Worm (Caenorhabditis elegans) whole organism, L4 larva: ENCODE results near the gene fipr-2.

Experiments
- D1046.2 ChIP-seq: fragments of 200-800 bp; sonication (Bioruptor generic); IDR thresholded peaks from 2 replicates; pipeline ENCODE4 v1.3.6; 2022; ENCODE audit warnings: missing genetic modification characterization, missing compliant biosample characterization
- F10B5.3 ChIP-seq: sonication (generic microtip); optimal IDR thresholded peaks from 2 replicates; lab custom pipeline; 2016; ENCODE audit warnings: mild to moderate bottlenecking, missing genetic modification characterization, missing compliant biosample characterization
- F44E2.7 ChIP-seq: fragments of 200-800 bp; sonication (Bioruptor generic); IDR thresholded peaks from 2 replicates; pipeline ENCODE4 v2.1.2; 2022; ENCODE audit warnings: missing genetic modification characterization, missing compliant biosample characterization
- T20F7.1 ChIP-seq: fragments of 200-800 bp; sonication (Bioruptor generic); optimal IDR thresholded peaks from 2 replicates; lab custom pipeline; 2018; ENCODE audit warnings: mild to moderate bottlenecking, missing genetic modification characterization, missing compliant biosample characterization
- Y105C5A.15 ChIP-seq: fragments of 200-800 bp; sonication (Bioruptor generic); IDR thresholded peaks from 2 replicates; pipeline ENCODE4 v1.3.6; 2022; ENCODE audit warnings: missing genetic modification characterization, missing compliant biosample characterization
- ZK546.5 ChIP-seq, 2 experiments: sonication (generic microtip); optimal IDR thresholded peaks; 2 replicates each; lab custom pipeline; 2017; ENCODE audit warnings: missing biosample characterization in 2 of 2, missing genetic modification characterization in 2 of 2
- aha-1 ChIP-seq: fragments of 150-350 bp; peaks from one replicate; lab custom pipeline; 2014; ENCODE audit warnings: missing biosample characterization, missing genetic modification characterization
- aly-2 ChIP-seq: sonication (generic microtip); optimal IDR thresholded peaks from 2 replicates; lab custom pipeline; 2018; ENCODE audit warnings: missing biosample characterization, missing genetic modification characterization
- attf-4 ChIP-seq: sonication (generic microtip); optimal IDR thresholded peaks from 3 replicates; lab custom pipeline; 2017; ENCODE audit warnings: missing biosample characterization, missing genetic modification characterization
- ceh-28 ChIP-seq: fragments of 150-350 bp; optimal IDR thresholded peaks from 2 replicates; lab custom pipeline; 2014; ENCODE audit warnings: missing biosample characterization, missing genetic modification reagents, missing genetic modification characterization
- ceh-32 ChIP-seq: sonication (generic microtip); optimal IDR thresholded peaks from 2 replicates; lab custom pipeline; 2016; ENCODE audit warnings: mild to moderate bottlenecking, missing genetic modification characterization, missing compliant biosample characterization; ENCODE audit not compliant: poor library complexity
- ceh-44 ChIP-seq: fragments of 200-800 bp; sonication (Bioruptor generic); IDR thresholded peaks from 2 replicates; pipeline ENCODE4 v1.3.6; 2022; ENCODE audit warnings: missing genetic modification reagents, missing genetic modification characterization, missing compliant biosample characterization
- ctbp-1 ChIP-seq: fragments of 200-800 bp; sonication (Bioruptor generic); IDR thresholded peaks from 2 replicates; pipeline ENCODE4 v1.3.6; 2022; ENCODE audit warnings: missing genetic modification reagents, missing genetic modification characterization, missing compliant biosample characterization
- daf-12 ChIP-seq: fragments of 150-350 bp; optimal IDR thresholded peaks from 2 replicates; lab custom pipeline; 2014; ENCODE audit warnings: missing biosample characterization, missing genetic modification reagents, missing genetic modification characterization
- daf-16 ChIP-seq, 3 experiments: sonication (generic microtip); optimal IDR thresholded peaks; 2 replicates each; lab custom pipeline; 2016 to 2017; ENCODE audit warnings: missing genetic modification characterization in 3 of 3, missing genetic modification reagents in 3 of 3, mild to moderate bottlenecking in 2 of 3, missing compliant biosample characterization in 2 of 3, missing biosample characterization in 1 of 3, moderate library complexity in 1 of 3
- daf-19 ChIP-seq: fragments of 200-800 bp; sonication (Bioruptor generic); conservative IDR thresholded peaks from 2 replicates; pipeline ENCODE4 v1.3.6; 2022; ENCODE audit warnings: missing genetic modification characterization, missing compliant biosample characterization
- dmd-8 ChIP-seq: fragments of 200-800 bp; sonication (Bioruptor generic); IDR thresholded peaks from 2 replicates; pipeline ENCODE4 v1.3.6; 2022; ENCODE audit warnings: missing genetic modification characterization, missing compliant biosample characterization
- egl-27 ChIP-seq: sonication (generic microtip); optimal IDR thresholded peaks from 3 replicates; lab custom pipeline; 2017; ENCODE audit warnings: missing biosample characterization, missing genetic modification reagents, missing genetic modification characterization
- egl-43 ChIP-seq: fragments of 200-800 bp; sonication (Bioruptor generic); IDR thresholded peaks from 2 replicates; pipeline ENCODE4 v1.3.6; 2022; ENCODE audit warnings: missing genetic modification reagents, missing genetic modification characterization, missing compliant biosample characterization
- fkh-10 ChIP-seq: fragments of 150-350 bp; optimal IDR thresholded peaks from 2 replicates; lab custom pipeline; 2014; ENCODE audit warnings: missing biosample characterization, missing genetic modification reagents, missing genetic modification characterization
- fos-1 ChIP-seq: fragments of 150-350 bp; optimal IDR thresholded peaks from 2 replicates; lab custom pipeline; 2014; ENCODE audit warnings: missing biosample characterization, missing genetic modification characterization
- hlh-30 ChIP-seq: sonication (generic microtip); optimal IDR thresholded peaks from 2 replicates; lab custom pipeline; 2017; ENCODE audit warnings: antibody characterized with exemption, mild to moderate bottlenecking, missing genetic modification characterization, missing compliant biosample characterization; ENCODE audit not compliant: insufficient read depth
- jun-1 ChIP-seq: fragments of 150-350 bp; optimal IDR thresholded peaks from 2 replicates; lab custom pipeline; 2014; ENCODE audit warnings: missing biosample characterization, missing genetic modification reagents, missing genetic modification characterization
- lin-15B ChIP-seq: fragments of 150-350 bp; sonication (generic microtip); optimal IDR thresholded peaks from 3 replicates; lab custom pipeline; 2014; ENCODE audit warnings: missing biosample characterization, missing genetic modification characterization
- lin-39 ChIP-seq: fragments of 150-350 bp; optimal IDR thresholded peaks from 2 replicates; lab custom pipeline; 2014; ENCODE audit warnings: missing biosample characterization, missing genetic modification reagents, missing genetic modification characterization
- lir-3 ChIP-seq: sonication (generic microtip); optimal IDR thresholded peaks from 2 replicates; lab custom pipeline; 2016; ENCODE audit warnings: mild to moderate bottlenecking, missing genetic modification characterization, missing compliant biosample characterization
- mdl-1 ChIP-seq, 2 experiments: fragments of 150-350 bp in 1 of 2; sonication (generic microtip) in 1 of 2; optimal IDR thresholded peaks; 2 replicates each; lab custom pipeline; 2014 to 2017; ENCODE audit warnings: missing biosample characterization in 2 of 2, missing genetic modification characterization in 2 of 2
- mdt-29 ChIP-seq: fragments of 200-800 bp; sonication (Bioruptor generic); IDR thresholded peaks from 2 replicates; pipeline ENCODE4 v1.3.6; 2022; ENCODE audit warnings: missing genetic modification reagents, missing genetic modification characterization, missing compliant biosample characterization
- mxl-2 ChIP-seq: fragments of 200-800 bp; sonication (Bioruptor generic); conservative IDR thresholded peaks from 2 replicates; pipeline ENCODE4 v1.3.6; 2022; ENCODE audit warnings: missing genetic modification reagents, missing genetic modification characterization, missing compliant biosample characterization
- nhr-10 ChIP-seq: fragments of 150-350 bp; optimal IDR thresholded peaks from 2 replicates; lab custom pipeline; 2014; ENCODE audit warnings: missing biosample characterization, missing genetic modification characterization
- nhr-11 ChIP-seq: fragments of 150-350 bp; optimal IDR thresholded peaks from 2 replicates; lab custom pipeline; 2014; ENCODE audit warnings: missing biosample characterization, missing genetic modification characterization
- nhr-48 ChIP-seq: sonication (generic microtip); optimal IDR thresholded peaks from 2 replicates; lab custom pipeline; 2016; ENCODE audit warnings: mild to moderate bottlenecking, missing genetic modification characterization, missing compliant biosample characterization
- nhr-6 ChIP-seq: fragments of 150-350 bp; optimal IDR thresholded peaks from 2 replicates; lab custom pipeline; 2014; ENCODE audit warnings: missing biosample characterization, missing genetic modification characterization
- nhr-77 ChIP-seq: fragments of 150-350 bp; optimal IDR thresholded peaks from 2 replicates; lab custom pipeline; 2014; ENCODE audit warnings: missing biosample characterization, missing genetic modification characterization
- saeg-2 ChIP-seq: fragments of 200-800 bp; sonication (Bioruptor generic); IDR thresholded peaks from 2 replicates; pipeline ENCODE4 v1.3.6; 2022; ENCODE audit warnings: missing genetic modification reagents, missing genetic modification characterization, missing compliant biosample characterization
- sdz-12 ChIP-seq: fragments of 200-800 bp; sonication (Bioruptor generic); optimal IDR thresholded peaks from 2 replicates; lab custom pipeline; 2018; ENCODE audit warnings: mild to moderate bottlenecking, missing genetic modification characterization, missing compliant biosample characterization
- set-16 ChIP-seq: fragments of 200-800 bp; sonication (Bioruptor generic); IDR thresholded peaks from 2 replicates; pipeline ENCODE4 v1.3.6; 2022; ENCODE audit warnings: missing genetic modification reagents, missing genetic modification characterization, missing compliant biosample characterization
- skn-1 ChIP-seq: fragments of 150-350 bp; optimal IDR thresholded peaks from 2 replicates; lab custom pipeline; 2014; ENCODE audit warnings: missing biosample characterization, missing genetic modification characterization
- snpc-1.2 ChIP-seq: fragments of 200-800 bp; sonication (Bioruptor generic); IDR thresholded peaks from 2 replicates; pipeline ENCODE4 v1.3.6; 2022; ENCODE audit warnings: missing genetic modification reagents, missing genetic modification characterization, missing compliant biosample characterization
- snpc-4 ChIP-seq: fragments of 150-350 bp; optimal IDR thresholded peaks from 2 replicates; lab custom pipeline; 2014; ENCODE audit warnings: missing biosample characterization, missing genetic modification characterization
- spr-1 ChIP-seq: sonication (generic microtip); optimal IDR thresholded peaks from 2 replicates; lab custom pipeline; 2016; ENCODE audit warnings: mild to moderate bottlenecking, missing genetic modification characterization, missing compliant biosample characterization
- tag-97 ChIP-seq: fragments of 200-800 bp; sonication (Bioruptor generic); IDR thresholded peaks from 2 replicates; pipeline ENCODE4 v1.3.6; 2022; ENCODE audit warnings: missing genetic modification characterization, missing compliant biosample characterization
- unc-62 ChIP-seq, 3 experiments: fragments of 150-350 bp in 1 of 3; sonication (generic microtip); optimal IDR thresholded peaks in 2 of 3; peaks in 1 of 3; 1 replicate in 1 of 3; 2 replicates in 2 of 3; lab custom pipeline; 2014 to 2017; ENCODE audit warnings: missing biosample characterization in 3 of 3, missing genetic modification characterization in 3 of 3, missing genetic modification reagents in 3 of 3, missing genotype in 1 of 3
- vab-7 ChIP-seq: fragments of 200-800 bp; sonication (Bioruptor generic); IDR thresholded peaks from 2 replicates; pipeline ENCODE4 v1.3.6; 2022; ENCODE audit warnings: missing genetic modification reagents, missing genetic modification characterization, missing compliant biosample characterization
- zfp-3 ChIP-seq: fragments of 200-800 bp; sonication (Bioruptor generic); conservative IDR thresholded peaks from 2 replicates; pipeline ENCODE4 v1.3.6; 2022; ENCODE audit warnings: missing genetic modification reagents, missing genetic modification characterization, missing compliant biosample characterization

fipr-2 gene

DNA sequence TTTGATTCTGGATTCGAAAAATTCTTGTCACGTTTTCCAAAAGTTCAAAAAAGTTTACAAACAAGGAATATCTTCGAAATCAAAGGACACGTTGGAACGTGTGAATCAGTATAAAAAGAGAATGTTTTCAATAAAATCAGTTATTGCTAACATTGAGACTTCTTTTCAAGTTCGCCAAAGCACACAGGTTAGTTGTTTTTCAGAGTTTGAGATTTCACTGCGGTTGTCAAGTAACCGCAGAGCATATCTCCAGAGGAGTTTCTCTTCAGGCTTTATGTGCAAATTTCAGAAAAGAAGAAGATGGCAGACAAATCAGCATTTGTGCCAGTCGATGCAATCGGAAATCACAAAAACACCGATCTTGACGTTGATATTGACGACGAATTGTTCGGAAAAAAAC, 21.0 kb downstream of the fipr-2 start, which contains the start of gene K01D12.15:
TSS of gene K01D12.15 (plus strand) at position 301 of the 400 bp plus-strand sequence.
- no peak for TF ChIP-seq ceh-32 (tag; lab: Kevin White, UChicago)
- TF ChIP-seq daf-19: no peak
- no peak for TF ChIP-seq lin-39 (tag; lab: Kevin White, UChicago)
- TF ChIP-seq F44E2.7 (GFP tag; lab: Robert Waterston, UW): no peak
- TF ChIP-seq nhr-10: no peak
- no peak for TF ChIP-seq spr-1 (tag; lab: Kevin White, UChicago)
- no peak for TF ChIP-seq nhr-77
- TF ChIP-seq lir-3 (tag; lab: Kevin White, UChicago): no peak
- no peak for TF ChIP-seq lin-15B (tag; lab: Kevin White, UChicago)
- no peak for TF ChIP-seq nhr-6 (tag; lab: Kevin White, UChicago)
- TF ChIP-seq aly-2: no peak
- TF ChIP-seq skn-1 (tag; lab: Kevin White, UChicago): no peak
- TF ChIP-seq T20F7.1: no peak
- TF ChIP-seq Y105C5A.15 (GFP tag; lab: Robert Waterston, UW): no peak
- no peak for TF ChIP-seq daf-16 (GFP tag; optimal IDR thresholded peaks at IDR 0.05; lab: Kevin White, UChicago)
- no peak for TF ChIP-seq daf-16 (tag; optimal IDR thresholded peaks at IDR 0.05; lab: Kevin White, UChicago)
- no peak for TF ChIP-seq mdl-1 (tag; optimal IDR thresholded peaks at IDR 0.05; lab: Kevin White, UChicago)
- TF ChIP-seq daf-12 (tag; lab: Kevin White, UChicago): no peak

DNA sequence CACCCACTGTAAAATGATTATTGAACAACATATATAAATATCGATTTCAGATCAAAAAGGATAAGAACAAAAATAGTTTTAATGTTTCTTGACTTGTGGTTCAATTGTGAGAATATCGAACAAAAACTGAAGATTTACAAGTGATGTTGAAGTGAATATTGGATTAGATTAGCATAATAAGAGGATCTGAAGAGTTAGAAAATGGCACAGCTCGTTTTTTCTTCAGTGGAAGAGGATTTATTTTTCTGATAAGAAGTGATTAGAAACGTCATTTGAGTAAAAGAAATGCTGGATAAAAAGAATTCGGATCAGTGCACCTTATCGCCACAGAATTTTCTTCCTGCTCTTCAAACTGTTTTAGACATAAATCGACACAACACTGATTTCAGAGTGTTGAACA, 30.6 kb downstream of the fipr-2 start, which contains the start of gene twk-14:
TSS of gene twk-14 (minus strand) at position 8 of the 400 bp plus-strand sequence.
- peak in 1 of 2 experiments; percentile 25 for TF ChIP-seq unc-62 (GFP tag; optimal IDR thresholded peaks at IDR 0.05 in 1 of 2; lab: Kevin White, UChicago)
- TF ChIP-seq unc-62 (tag; optimal IDR thresholded peaks at IDR 0.05; lab: Kevin White, UChicago): no peak
- no peak for TF ChIP-seq egl-27

- TF ChIP-seq aha-1 (no peak), nhr-6 (tag; lab: Kevin White, UChicago) (no peak), F10B5.3 (no peak), zfp-3 (no peak), fos-1 (tag; lab: Kevin White, UChicago) (no peak), hlh-30 (tag; lab: Kevin White, UChicago) (no peak), daf-12 (tag; lab: Kevin White, UChicago) (no peak), ceh-28 (tag; lab: Kevin White, UChicago) (no peak), aly-2 (no peak), jun-1 (tag; lab: Kevin White, UChicago) (no peak), nhr-48 (tag; lab: Kevin White, UChicago) (no peak), mxl-2 (GFP tag; lab: Robert Waterston, UW) (no peak), vab-7 (GFP tag; lab: Robert Waterston, UW) (no peak), ceh-44 (GFP tag; lab: Robert Waterston, UW) (no peak), mdt-29 (no peak), ctbp-1 (GFP tag; lab: Robert Waterston, UW) (no peak), D1046.2 (no peak)
These were observed 32.4 kb downstream of the fipr-2 start, which contains the start of gene K01D12.5 for ce11 chrV:12397545-12397944. Gene K01D12.5 (plus strand): TSS chrV:12397845.

- TF ChIP-seq sdz-12 (GFP tag; lab: Kevin White, UChicago) (no peak), dmd-8 (no peak), fkh-10 (no peak), egl-43 (no peak), spr-1 (tag; lab: Kevin White, UChicago) (no peak), F44E2.7 (GFP tag; lab: Robert Waterston, UW) (no peak), snpc-4 (no peak), snpc-1.2 (no peak), nhr-11 (no peak), ZK546.5 (tag; optimal IDR thresholded peaks at IDR 0.05; lab: Kevin White, UChicago) (no peak), saeg-2 (GFP tag; lab: Robert Waterston, UW) (no peak), lir-3 (tag; lab: Kevin White, UChicago) (no peak), egl-27 (no peak), lin-15B (tag; lab: Kevin White, UChicago) (no peak), T20F7.1 (peak; percentile 97), unc-62 (GFP tag; optimal IDR thresholded peaks at IDR 0.05 in 1 of 2; lab: Kevin White, UChicago) (no peak), unc-62 (tag; optimal IDR thresholded peaks at IDR 0.05; lab: Kevin White, UChicago) (no peak), nhr-48 (tag; lab: Kevin White, UChicago) (no peak), tag-97 (GFP tag; lab: Robert Waterston, UW) (no peak), set-16 (no peak), skn-1 (tag; lab: Kevin White, UChicago) (no peak), attf-4 (no peak)
These were observed 35.6 kb downstream of the fipr-2 start, which contains the start of the genes K01D12.20 and miga-1 for ce11 chrV:12400677-12401236. Gene K01D12.20 (minus strand): TSS chrV:12400814. Gene miga-1 (minus strand): TSS chrV:12400859.
